Worm (Caenorhabditis elegans) whole organism, L4/young adult: ENCODE data around the gene fshr-1.

ENCODE experiments used
- dao-5 ChIP-seq: sonication (generic microtip); optimal IDR thresholded peaks from 2 replicates; lab custom pipeline; 2016; ENCODE audit warnings: missing genotype, missing genetic modification characterization, moderate library complexity, missing compliant biosample characterization
- him-1 ChIP-seq: sonication (generic microtip); optimal IDR thresholded peaks from 2 replicates; lab custom pipeline; 2016; ENCODE audit warnings: missing genotype, missing genetic modification reagents, missing genetic modification characterization, missing compliant biosample characterization

ce11 chrV:9841376-9841775 is 48.3 kb upstream of the fshr-1 start, which contains the start of gene sru-36:
- TF ChIP-seq dao-5 (tag; lab: Kevin White, UChicago) (no peak), him-1 (tag; lab: Kevin White, UChicago) (no peak)
